Fruit fly (Drosophila melanogaster): ENCODE measurements around the gene CG31523.

Gene CG31523

dm6 chr3R:4449256-4449655, 29.8 kb downstream of the CG31523 start (continued):
- TF ChIP-seq HLH4C (GFP tag; IDR thresholded peaks at IDR 0.05; ENCODE audit: partially characterized antibody) (no peak), CTCF (GFP tag; optimal IDR thresholded peaks at IDR 0.05) (no peak), Dip2 (GFP tag; IDR thresholded peaks at IDR 0.05) (no peak), CG34422 (GFP tag; IDR thresholded peaks at IDR 0.05) (peak; percentile 48; the same call in 1 of the 3 replicates), shn (GFP tag; optimal IDR thresholded peaks at IDR 0.05) (no peak), gcm2 (GFP tag; optimal IDR thresholded peaks at IDR 0.05) (no peak), knrl (GFP tag; IDR thresholded peaks at IDR 0.05; ENCODE audit: partially characterized antibody) (no peak), Vsx1 (GFP tag; optimal IDR thresholded peaks at IDR 0.05) (no peak), p53 (GFP tag; optimal IDR thresholded peaks at IDR 0.05) (no peak), pnt (GFP tag; optimal IDR thresholded peaks at IDR 0.05) (no peak), Pdp1 (GFP tag; optimal IDR thresholded peaks at IDR 0.05) (no peak), crol (GFP tag; IDR thresholded peaks at IDR 0.05) (0 out of 2 replicates have a peak, but pooled peaks have one; percentile 20), Med (GFP tag) (peak; percentile 70), dan (GFP tag; IDR thresholded peaks at IDR 0.05) (no peak), kah (GFP tag; optimal IDR thresholded peaks at IDR 0.05) (no peak), HmgZ (tag; optimal IDR thresholded peaks at IDR 0.05) (no peak), ci (GFP tag; IDR thresholded peaks at IDR 0.05) (peak; percentile 28; the same call in 1 of the 3 replicates), Fer1 (GFP tag; optimal IDR thresholded peaks at IDR 0.05) (no peak), Lim3 (GFP tag; IDR thresholded peaks at IDR 0.05) (no peak), corto (GFP tag; optimal IDR thresholded peaks at IDR 0.05) (no peak), lab (GFP tag; optimal IDR thresholded peaks at IDR 0.05) (no peak), zen2 (GFP tag; IDR thresholded peaks at IDR 0.05; ENCODE audit: partially characterized antibody) (peak; percentile 57; the same call in 1 of the 3 replicates)

- TF ChIP-seq CG9817 (tag; optimal IDR thresholded peaks at IDR 0.05) (no peak), CG6654 (GFP tag; optimal IDR thresholded peaks at IDR 0.05) (no peak), chinmo (GFP tag; IDR thresholded peaks at IDR 0.05; ENCODE audit: partially characterized antibody) (0 out of 4 replicates have a peak, but pooled peaks have one; percentile 24), Kr (GFP tag; optimal IDR thresholded peaks at IDR 0.05) (no peak), Ssrp (tag; optimal IDR thresholded peaks at IDR 0.05) (no peak), CG34376 (GFP tag; optimal IDR thresholded peaks at IDR 0.05) (peak; percentile 2), Med (GFP tag) (peak; percentile 33), her (GFP tag; optimal IDR thresholded peaks at IDR 0.05) (no peak), Atf6 (GFP tag; IDR thresholded peaks at IDR 0.05) (no peak), Pdp1 (GFP tag; optimal IDR thresholded peaks at IDR 0.05) (peak in 1 of 2 experiments; percentile 39), bab2 (GFP tag; optimal IDR thresholded peaks at IDR 0.05) (no peak), sd (tag; optimal IDR thresholded peaks at IDR 0.05) (peak; percentile 39), Lhr (GFP tag; optimal IDR thresholded peaks at IDR 0.05) (no peak), jing (GFP tag; optimal IDR thresholded peaks at IDR 0.05) (no peak), mirr (GFP tag; optimal IDR thresholded peaks at IDR 0.05) (peak; percentile 83), shn (GFP tag; optimal IDR thresholded peaks at IDR 0.05) (no peak), wdn (GFP tag; IDR thresholded peaks at IDR 0.05) (no peak), E2f1 (GFP tag; IDR thresholded peaks at IDR 0.05) (no peak), bsh (GFP tag; optimal IDR thresholded peaks at IDR 0.05) (no peak), cad (GFP tag; optimal IDR thresholded peaks at IDR 0.05) (no peak), Awh (GFP tag; IDR thresholded peaks at IDR 0.05) (no peak), Hmx (GFP tag; optimal IDR thresholded peaks at IDR 0.05) (no peak), Ptx1 (GFP tag; IDR thresholded peaks at IDR 0.05) (no peak), CG18476 (GFP tag; optimal IDR thresholded peaks at IDR 0.05) (no peak), Antp (GFP tag; optimal IDR thresholded peaks at IDR 0.05) (no peak), sug (tag; optimal IDR thresholded peaks at IDR 0.05) (peak; percentile 43), exex (tag; optimal IDR thresholded peaks at IDR 0.05) (peak; percentile 83), CG15479 (GFP tag; optimal IDR thresholded peaks at IDR 0.05) (peak; percentile 12), Nf-YB (GFP tag; optimal IDR thresholded peaks at IDR 0.05) (no peak), insv (GFP tag; optimal IDR thresholded peaks at IDR 0.05) (no peak)
Observed at dm6 chr3R:4446455-4447224, 32.4 kb downstream of the CG31523 start.
